Worm (Caenorhabditis elegans) whole organism, mixed stage, embryonic: ENCODE measurements around the gene cct-5.

Experiments used
- M03D4.4 ChIP-seq: sonication (generic microtip); optimal IDR thresholded peaks from 2 replicates; lab custom pipeline; 2017; ENCODE audit warnings: mild to moderate bottlenecking, missing genetic modification characterization, missing compliant biosample characterization
- bed-3 ChIP-seq: fragments of 200-800 bp; sonication (Bioruptor generic); optimal IDR thresholded peaks from 3 replicates; lab custom pipeline; 2018; ENCODE audit warnings: mild to moderate bottlenecking, missing genetic modification characterization, moderate library complexity, missing compliant biosample characterization
- blmp-1 ChIP-seq: fragments of 150-350 bp; optimal IDR thresholded peaks from 2 replicates; lab custom pipeline; 2014; ENCODE audit warnings: missing biosample characterization, missing genetic modification characterization
- ceh-39 ChIP-seq: fragments of 150-350 bp; optimal IDR thresholded peaks from 2 replicates; lab custom pipeline; 2014; ENCODE audit warnings: missing biosample characterization, missing genetic modification characterization
- ceh-43 ChIP-seq: fragments of 200-800 bp; sonication (Bioruptor generic); optimal IDR thresholded peaks from 2 replicates; lab custom pipeline; 2018; ENCODE audit warnings: mild to moderate bottlenecking, missing genetic modification characterization, moderate library complexity, missing compliant biosample characterization
- ceh-83 ChIP-seq: fragments of 200-800 bp; sonication (Bioruptor generic); optimal IDR thresholded peaks from 2 replicates; lab custom pipeline; 2018; ENCODE audit warnings: mild to moderate bottlenecking, missing genetic modification characterization, missing compliant biosample characterization
- ces-1 ChIP-seq: fragments of 150-350 bp; optimal IDR thresholded peaks from 2 replicates; lab custom pipeline; 2014; ENCODE audit warnings: missing biosample characterization, missing genetic modification reagents, missing genetic modification characterization
- cnd-1 ChIP-seq: fragments of 200-800 bp; sonication (Bioruptor generic); optimal IDR thresholded peaks from 2 replicates; lab custom pipeline; 2018; ENCODE audit warnings: mild to moderate bottlenecking, missing genetic modification characterization, missing compliant biosample characterization
- drap-1 ChIP-seq: fragments of 200-800 bp; sonication (Bioruptor generic); optimal IDR thresholded peaks from 3 replicates; lab custom pipeline; 2018; ENCODE audit warnings: mild to moderate bottlenecking, missing genetic modification characterization, missing compliant biosample characterization
- elt-1 ChIP-seq: sonication (generic microtip); optimal IDR thresholded peaks from 2 replicates; lab custom pipeline; 2017; ENCODE audit warnings: missing genetic modification characterization, mild to moderate bottlenecking, missing compliant biosample characterization, antibody characterized with exemption, moderate library complexity, borderline replicate concordance; ENCODE audit not compliant: insufficient read depth
- elt-3 ChIP-seq: fragments of 150-350 bp; optimal IDR thresholded peaks from 2 replicates; lab custom pipeline; 2014; ENCODE audit warnings: missing biosample characterization, missing genetic modification characterization
- ham-2 ChIP-seq: fragments of 200-800 bp; sonication (Bioruptor generic); optimal IDR thresholded peaks from 2 replicates; lab custom pipeline; 2018; ENCODE audit warnings: mild to moderate bottlenecking, missing genetic modification characterization, missing compliant biosample characterization
- hlh-1 ChIP-seq: fragments of 150-350 bp; optimal IDR thresholded peaks from 2 replicates; lab custom pipeline; 2014; ENCODE audit warnings: missing biosample characterization, missing genetic modification reagents, missing genetic modification characterization
- lin-32 ChIP-seq: fragments of 200-800 bp; sonication (Bioruptor generic); optimal IDR thresholded peaks from 2 replicates; lab custom pipeline; 2018; ENCODE audit warnings: mild to moderate bottlenecking, missing genetic modification characterization, missing compliant biosample characterization
- lsy-2 ChIP-seq: fragments of 150-350 bp; optimal IDR thresholded peaks from 2 replicates; lab custom pipeline; 2014; ENCODE audit warnings: missing biosample characterization, missing genetic modification characterization
- mab-5 ChIP-seq: fragments of 150-350 bp; optimal IDR thresholded peaks from 2 replicates; lab custom pipeline; 2014; ENCODE audit warnings: missing biosample characterization, missing genetic modification characterization
- mep-1 ChIP-seq: fragments of 150-350 bp; optimal IDR thresholded peaks from 2 replicates; lab custom pipeline; 2017; ENCODE audit warnings: missing biosample characterization, missing genetic modification reagents, missing genetic modification characterization, inconsistent platforms
- mls-2 ChIP-seq: sonication (generic microtip); optimal IDR thresholded peaks from 2 replicates; lab custom pipeline; 2016; ENCODE audit warnings: mild to moderate bottlenecking, missing genetic modification characterization, moderate library complexity, missing compliant biosample characterization
- nhr-12 ChIP-seq: fragments of 150-350 bp; optimal IDR thresholded peaks from 2 replicates; lab custom pipeline; 2014; ENCODE audit warnings: missing biosample characterization, missing genetic modification characterization
- nhr-2 ChIP-seq: fragments of 150-350 bp; optimal IDR thresholded peaks from 2 replicates; lab custom pipeline; 2014; ENCODE audit warnings: missing biosample characterization, missing genetic modification characterization
- nhr-237 ChIP-seq: fragments of 150-350 bp; optimal IDR thresholded peaks from 2 replicates; lab custom pipeline; 2014; ENCODE audit warnings: missing biosample characterization, missing genetic modification characterization
- nhr-76 ChIP-seq: sonication (generic microtip); optimal IDR thresholded peaks from 2 replicates; lab custom pipeline; 2017; ENCODE audit warnings: missing biosample characterization, missing genetic modification characterization
- pha-4 ChIP-seq: fragments of 150-350 bp; optimal IDR thresholded peaks from 2 replicates; lab custom pipeline; 2018; ENCODE audit warnings: missing biosample characterization, missing genetic modification reagents, missing genetic modification characterization
- sem-2 ChIP-seq: fragments of 200-800 bp; sonication (Bioruptor generic); optimal IDR thresholded peaks from 2 replicates; lab custom pipeline; 2018; ENCODE audit warnings: mild to moderate bottlenecking, missing genetic modification characterization, missing compliant biosample characterization
- snpc-4 ChIP-seq: fragments of 150-350 bp; optimal IDR thresholded peaks from 2 replicates; lab custom pipeline; 2014; ENCODE audit warnings: missing biosample characterization, missing genetic modification characterization
- sptf-1 ChIP-seq: sonication (generic microtip); optimal IDR thresholded peaks from 2 replicates; lab custom pipeline; 2017; ENCODE audit warnings: mild to moderate bottlenecking, missing genetic modification characterization, moderate library complexity, missing compliant biosample characterization
- tbx-8 ChIP-seq: fragments of 200-800 bp; sonication (Bioruptor generic); optimal IDR thresholded peaks from 2 replicates; lab custom pipeline; 2018; ENCODE audit warnings: mild to moderate bottlenecking, missing genetic modification characterization, moderate library complexity, missing compliant biosample characterization
- unc-120 ChIP-seq: sonication (generic microtip); optimal IDR thresholded peaks from 2 replicates; lab custom pipeline; 2017; ENCODE audit warnings: missing genetic modification characterization, missing compliant biosample characterization; ENCODE audit not compliant: poor library complexity, severe bottlenecking
- unc-39 ChIP-seq: fragments of 150-350 bp; optimal IDR thresholded peaks from 2 replicates; lab custom pipeline; 2014; ENCODE audit warnings: missing biosample characterization, missing genetic modification characterization
- unc-62 ChIP-seq: fragments of 150-350 bp; optimal IDR thresholded peaks from 2 replicates; lab custom pipeline; 2014; ENCODE audit warnings: missing biosample characterization, missing genetic modification reagents, missing genetic modification characterization
- zip-8 ChIP-seq: fragments of 150-350 bp; optimal IDR thresholded peaks from 2 replicates; lab custom pipeline; 2014; ENCODE audit warnings: missing biosample characterization, missing genetic modification characterization
- ztf-11 ChIP-seq: fragments of 150-350 bp; optimal IDR thresholded peaks from 2 replicates; lab custom pipeline; 2014; ENCODE audit warnings: missing biosample characterization, missing genetic modification characterization

The cct-5 gene

ce11 chrIII:4517781-4518180, 9.9 kb upstream of the cct-5 start:
- TF ChIP-seq tbx-8 (no peak), zip-8 (no peak), drap-1 (GFP tag; lab: Kevin White, UChicago) (no peak), lsy-2 (no peak), lin-32 (GFP tag; lab: Kevin White, UChicago) (no peak), mls-2 (tag; lab: Kevin White, UChicago) (no peak), unc-62 (no peak), elt-3 (no peak), hlh-1 (no peak), bed-3 (GFP tag; lab: Kevin White, UChicago) (no peak), ztf-11 (tag; lab: Kevin White, UChicago) (no peak), nhr-237 (tag; lab: Kevin White, UChicago) (no peak)

DNA sequence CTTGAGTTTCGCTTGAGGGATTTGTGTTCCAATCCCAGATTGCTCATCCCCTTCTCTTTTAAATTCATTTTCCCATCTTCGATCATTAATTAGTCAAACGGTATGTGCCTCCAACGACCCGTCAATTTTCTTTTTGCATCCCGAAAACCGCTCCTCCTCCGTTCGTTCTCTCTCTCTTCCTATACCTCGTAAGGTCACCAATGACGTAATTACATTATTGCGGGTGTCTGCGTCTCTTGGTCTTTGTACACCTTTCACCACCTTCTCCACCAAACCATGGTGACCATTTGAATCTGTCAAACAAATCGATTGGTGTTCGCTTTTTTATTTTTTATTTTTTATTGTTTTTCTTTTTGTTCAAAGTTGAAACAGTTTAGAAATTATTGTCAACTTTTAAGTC, 7.3 kb upstream of the cct-5 start:
- TF ChIP-seq ces-1 (GFP tag; lab: Kevin White, UChicago) (peak; percentile 96), drap-1 (GFP tag; lab: Kevin White, UChicago) (no peak), mep-1 (tag; lab: Kevin White, UChicago) (peak; percentile 55), ceh-43 (no peak), sptf-1 (tag; lab: Kevin White, UChicago) (no peak), ceh-39 (tag; lab: Kevin White, UChicago) (peak; percentile 41), nhr-237 (tag; lab: Kevin White, UChicago) (no peak), nhr-76 (tag; lab: Kevin White, UChicago) (no peak), nhr-2 (peak; percentile 64), zip-8 (peak; percentile 84), snpc-4 (tag; lab: Kevin White, UChicago) (no peak)

DNA sequence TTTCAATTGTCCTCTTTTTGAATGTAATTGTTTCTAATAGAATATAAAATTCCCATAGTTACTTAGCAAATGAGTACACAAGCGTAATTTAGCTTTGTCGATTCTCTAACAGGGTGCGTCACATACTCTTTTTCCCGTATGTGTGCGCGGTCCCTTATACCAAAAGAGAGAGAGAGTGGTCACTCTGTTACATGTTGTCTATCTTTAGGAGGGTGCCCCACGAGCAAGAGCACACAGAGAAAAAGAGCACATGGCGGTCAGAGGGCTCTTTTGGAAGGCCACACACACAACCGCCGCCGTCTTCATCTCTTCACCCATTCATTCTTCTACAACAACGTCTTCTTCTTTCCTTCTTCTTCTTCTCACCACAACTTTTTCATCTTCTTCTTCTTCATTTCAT, 6.0 kb upstream of the cct-5 start:
- TF ChIP-seq ces-1 (GFP tag; lab: Kevin White, UChicago), result peak; percentile 14
- TF ChIP-seq unc-120 (tag; lab: Kevin White, UChicago), result peak; percentile 25
- TF ChIP-seq drap-1 (GFP tag; lab: Kevin White, UChicago), result peak; percentile 23
- TF ChIP-seq nhr-237 (tag; lab: Kevin White, UChicago), result no peak
- TF ChIP-seq cnd-1 (tag; lab: Kevin White, UChicago), result peak; percentile 31
- TF ChIP-seq mls-2 (tag; lab: Kevin White, UChicago), result peak; percentile 62
- TF ChIP-seq pha-4 (tag; lab: Kevin White, UChicago), result peak; percentile 6
- no peak for TF ChIP-seq ceh-39 (tag; lab: Kevin White, UChicago)

ce11 chrIII:4506590-4507128, 1.3 kb downstream of the cct-5 start:
- no peak for TF ChIP-seq ceh-83 (GFP tag; lab: Kevin White, UChicago)
- TF ChIP-seq elt-3, result no peak

- TF ChIP-seq cnd-1 (tag; lab: Kevin White, UChicago) (no peak), nhr-237 (tag; lab: Kevin White, UChicago) (no peak), sem-2 (GFP tag; lab: Kevin White, UChicago) (no peak), mab-5 (no peak), unc-39 (tag; lab: Kevin White, UChicago) (no peak), ham-2 (no peak), ceh-83 (GFP tag; lab: Kevin White, UChicago) (no peak), blmp-1 (tag; lab: Kevin White, UChicago) (no peak), hlh-1 (no peak), snpc-4 (tag; lab: Kevin White, UChicago) (no peak), nhr-12 (tag; lab: Kevin White, UChicago) (no peak), ceh-43 (no peak), unc-62 (no peak), bed-3 (GFP tag; lab: Kevin White, UChicago) (no peak), ces-1 (GFP tag; lab: Kevin White, UChicago) (no peak), lin-32 (GFP tag; lab: Kevin White, UChicago) (no peak)
Measured at ce11 chrIII:4506140-4506539, 1.8 kb downstream of the cct-5 start.

ce11 chrIII:4505726-4506125, 2.2 kb downstream of the cct-5 start:
- TF ChIP-seq mls-2 (tag; lab: Kevin White, UChicago) (peak; percentile 58), ces-1 (GFP tag; lab: Kevin White, UChicago) (peak; percentile 97), elt-1 (tag; lab: Kevin White, UChicago) (no peak), M03D4.4 (tag; lab: Kevin White, UChicago) (peak; percentile 20)
